Fruit fly (Drosophila melanogaster): ENCODE results near the gene da.

- no peak for TF ChIP-seq Sox102F (GFP tag; optimal IDR thresholded peaks at IDR 0.05)
- TF ChIP-seq net (GFP tag; optimal IDR thresholded peaks at IDR 0.05) = no peak
- TF ChIP-seq achi (GFP tag; optimal IDR thresholded peaks at IDR 0.05) = no peak
- TF ChIP-seq lz (GFP tag; optimal IDR thresholded peaks at IDR 0.05) = no peak
- TF ChIP-seq spab (GFP tag; optimal IDR thresholded peaks at IDR 0.05) = no peak
- TF ChIP-seq Met (GFP tag; optimal IDR thresholded peaks at IDR 0.05) = no peak
- TF ChIP-seq CG10631 (GFP tag; optimal IDR thresholded peaks at IDR 0.05) = no peak
- no peak for TF ChIP-seq CG11762 (GFP tag; optimal IDR thresholded peaks at IDR 0.05; ENCODE audit: insufficient read depth)
- no peak for TF ChIP-seq CG8632 (GFP tag; optimal IDR thresholded peaks at IDR 0.05)
- no peak for TF ChIP-seq fd59A (GFP tag; optimal IDR thresholded peaks at IDR 0.05)
- TF ChIP-seq fkh (GFP tag; optimal IDR thresholded peaks at IDR 0.05) = peak; percentile 96
- no peak for TF ChIP-seq dac (GFP tag; optimal IDR thresholded peaks at IDR 0.05)
- TF ChIP-seq salr (GFP tag; optimal IDR thresholded peaks at IDR 0.05) = no peak
- no peak for TF ChIP-seq Sox15 (GFP tag; optimal IDR thresholded peaks at IDR 0.05)
These were observed 47.8 kb downstream of the da start, which contains the start of the genes TBC1D16 and holn1 for dm6 chr2L:10435606-10436160.
